Worm (Caenorhabditis elegans) whole organism, L2 larva: ENCODE data around the gene Y105C5B.3.

Experiments used
- C34F6.9 ChIP-seq: fragments of 150-350 bp; optimal IDR thresholded peaks from 2 replicates; lab custom pipeline; 2014; ENCODE audit warnings: missing biosample characterization, missing genetic modification characterization
- F13H6.1 ChIP-seq: sonication (generic microtip); optimal IDR thresholded peaks from 2 replicates; lab custom pipeline; 2016; ENCODE audit warnings: missing genetic modification characterization, missing compliant biosample characterization
- R02D3.7 ChIP-seq: fragments of 150-350 bp; optimal IDR thresholded peaks from 2 replicates; lab custom pipeline; 2014; ENCODE audit warnings: missing biosample characterization, missing genetic modification characterization
- alr-1 ChIP-seq: fragments of 150-350 bp; optimal IDR thresholded peaks from 2 replicates; lab custom pipeline; 2014; ENCODE audit warnings: missing biosample characterization, missing genetic modification characterization
- aly-2 ChIP-seq: fragments of 150-350 bp; optimal IDR thresholded peaks from 2 replicates; lab custom pipeline; 2014; ENCODE audit warnings: missing biosample characterization, missing genetic modification characterization
- blmp-1 ChIP-seq: sonication (generic microtip); optimal IDR thresholded peaks from 2 replicates; lab custom pipeline; 2017; ENCODE audit warnings: missing genetic modification characterization, mild to moderate bottlenecking, missing compliant biosample characterization, antibody characterized with exemption, moderate library complexity; ENCODE audit not compliant: insufficient read depth
- ceh-16 ChIP-seq: fragments of 150-350 bp; optimal IDR thresholded peaks from 2 replicates; lab custom pipeline; 2014; ENCODE audit warnings: missing biosample characterization, missing genetic modification characterization
- ceh-82 ChIP-seq: fragments of 150-350 bp; optimal IDR thresholded peaks from 2 replicates; lab custom pipeline; 2014; ENCODE audit warnings: missing biosample characterization, missing genetic modification characterization
- crh-2 ChIP-seq: sonication (generic microtip); optimal IDR thresholded peaks from 2 replicates; lab custom pipeline; 2017; ENCODE audit warnings: missing biosample characterization, missing genetic modification characterization
- egl-27 ChIP-seq: sonication (generic microtip); optimal IDR thresholded peaks from 3 replicates; lab custom pipeline; 2017; ENCODE audit warnings: missing biosample characterization, missing genetic modification reagents, missing genetic modification characterization
- elt-3 ChIP-seq: sonication (generic microtip); optimal IDR thresholded peaks from 2 replicates; lab custom pipeline; 2017; ENCODE audit warnings: missing biosample characterization, missing genetic modification characterization
- fos-1 ChIP-seq: fragments of 150-350 bp; optimal IDR thresholded peaks from 2 replicates; lab custom pipeline; 2014; ENCODE audit warnings: missing biosample characterization, missing genetic modification characterization
- gmeb-1 ChIP-seq: fragments of 150-350 bp; optimal IDR thresholded peaks from 2 replicates; lab custom pipeline; 2014; ENCODE audit warnings: missing biosample characterization, missing genetic modification characterization
- lin-13 ChIP-seq: fragments of 150-350 bp; optimal IDR thresholded peaks from 2 replicates; lab custom pipeline; 2014; ENCODE audit warnings: missing biosample characterization, missing genetic modification reagents, missing genetic modification characterization
- lin-39 ChIP-seq: fragments of 150-350 bp; optimal IDR thresholded peaks from 2 replicates; lab custom pipeline; 2014; ENCODE audit warnings: missing biosample characterization, missing genetic modification reagents, missing genetic modification characterization
- lsy-2 ChIP-seq, 2 experiments: fragments of 150-350 bp in 1 of 2; sonication (generic microtip) in 1 of 2; optimal IDR thresholded peaks; 2 replicates each; lab custom pipeline; 2014 to 2017; ENCODE audit warnings: missing biosample characterization in 2 of 2, missing genetic modification characterization in 2 of 2
- mab-5 ChIP-seq: fragments of 150-350 bp; optimal IDR thresholded peaks from 2 replicates; lab custom pipeline; 2014; ENCODE audit warnings: missing biosample characterization, missing genetic modification characterization
- mbf-1 ChIP-seq: sonication (generic microtip); optimal IDR thresholded peaks from 2 replicates; lab custom pipeline; 2017; ENCODE audit warnings: missing biosample characterization, missing genetic modification characterization
- mdl-1 ChIP-seq, 2 experiments: fragments of 150-350 bp in 1 of 2; sonication (generic microtip) in 1 of 2; optimal IDR thresholded peaks; 2 replicates each; lab custom pipeline; 2017; ENCODE audit warnings: missing biosample characterization in 2 of 2, missing genetic modification characterization in 2 of 2
- nhr-10 ChIP-seq: sonication (generic microtip); optimal IDR thresholded peaks from 2 replicates; lab custom pipeline; 2017; ENCODE audit warnings: missing biosample characterization, missing genetic modification characterization
- nhr-12 ChIP-seq: fragments of 150-350 bp; optimal IDR thresholded peaks from 2 replicates; lab custom pipeline; 2014; ENCODE audit warnings: missing biosample characterization, missing genetic modification characterization
- nhr-23 ChIP-seq: fragments of 150-350 bp; optimal IDR thresholded peaks from 2 replicates; lab custom pipeline; 2014; ENCODE audit warnings: missing biosample characterization, missing genetic modification reagents, missing genetic modification characterization
- nhr-237 ChIP-seq: fragments of 150-350 bp; optimal IDR thresholded peaks from 2 replicates; lab custom pipeline; 2014; ENCODE audit warnings: missing biosample characterization, missing genetic modification characterization
- nhr-25 ChIP-seq: fragments of 150-350 bp; sonication (generic microtip); optimal IDR thresholded peaks from 3 replicates; lab custom pipeline; 2014; ENCODE audit warnings: missing biosample characterization, missing genetic modification characterization
- nhr-77 ChIP-seq: fragments of 150-350 bp; optimal IDR thresholded peaks from 2 replicates; lab custom pipeline; 2014; ENCODE audit warnings: missing biosample characterization, missing genetic modification characterization
- peb-1 ChIP-seq: fragments of 150-350 bp; optimal IDR thresholded peaks from 2 replicates; lab custom pipeline; 2014; ENCODE audit warnings: missing biosample characterization, missing genetic modification characterization
- skn-1 ChIP-seq: sonication (generic microtip); optimal IDR thresholded peaks from 2 replicates; lab custom pipeline; 2017; ENCODE audit warnings: missing biosample characterization, missing genetic modification characterization
- sma-9 ChIP-seq, 2 experiments: fragments of 150-350 bp in 1 of 2; sonication (generic microtip) in 1 of 2; optimal IDR thresholded peaks; 2 replicates each; lab custom pipeline; 2014 to 2016; ENCODE audit warnings: missing genetic modification characterization in 2 of 2, mild to moderate bottlenecking in 1 of 2, missing biosample characterization in 1 of 2, missing compliant biosample characterization in 1 of 2, missing genetic modification reagents in 1 of 2, moderate library complexity in 1 of 2
- snpc-4 ChIP-seq: fragments of 150-350 bp; optimal IDR thresholded peaks from 2 replicates; lab custom pipeline; 2014; ENCODE audit warnings: missing biosample characterization, missing genetic modification characterization
- unc-39 ChIP-seq: fragments of 150-350 bp; optimal IDR thresholded peaks from 2 replicates; lab custom pipeline; 2014; ENCODE audit warnings: missing biosample characterization, missing genetic modification characterization
- unc-62 ChIP-seq: fragments of 150-350 bp; optimal IDR thresholded peaks from 2 replicates; lab custom pipeline; 2014; ENCODE audit warnings: missing biosample characterization, missing genetic modification reagents, missing genetic modification characterization
- zag-1 ChIP-seq: fragments of 150-350 bp; optimal IDR thresholded peaks from 2 replicates; lab custom pipeline; 2014; ENCODE audit warnings: missing biosample characterization, missing genetic modification characterization

Gene Y105C5B.3

ce11 chrIV:15850647-15851046 is 33.4 kb upstream of the Y105C5B.3 start:
- no peak for TF ChIP-seq nhr-10 (tag; lab: Kevin White, UChicago)
- TF ChIP-seq alr-1 (tag; lab: Kevin White, UChicago), result no peak
- no peak for TF ChIP-seq aly-2 (tag; lab: Kevin White, UChicago)
- TF ChIP-seq fos-1, result no peak
- TF ChIP-seq nhr-25 (tag; lab: Kevin White, UChicago), result no peak
- no peak for TF ChIP-seq mbf-1 (tag; lab: Kevin White, UChicago)
- TF ChIP-seq snpc-4 (tag; lab: Kevin White, UChicago), result no peak
- no peak for TF ChIP-seq unc-62 (GFP tag; lab: Kevin White, UChicago)
- no peak for TF ChIP-seq peb-1 (tag; lab: Kevin White, UChicago)
- no peak for TF ChIP-seq nhr-237 (tag; lab: Kevin White, UChicago)
- TF ChIP-seq sma-9 (GFP tag; optimal IDR thresholded peaks at IDR 0.05; lab: Kevin White, UChicago), result no peak
- TF ChIP-seq sma-9 (tag; optimal IDR thresholded peaks at IDR 0.05; lab: Kevin White, UChicago), result no peak

- TF ChIP-seq snpc-4 (tag; lab: Kevin White, UChicago) (peak; percentile 77), unc-39 (tag; lab: Kevin White, UChicago) (no peak)
Observed at ce11 chrIV:15852875-15853793, 30.9 kb upstream of the Y105C5B.3 start.

ce11 chrIV:15853820-15854426 is 30.1 kb upstream of the Y105C5B.3 start:
- TF ChIP-seq aly-2 (tag; lab: Kevin White, UChicago) (no peak), gmeb-1 (tag; lab: Kevin White, UChicago) (no peak), lin-13 (no peak), lsy-2 (tag; optimal IDR thresholded peaks at IDR 0.05; lab: Kevin White, UChicago) (no peak), unc-39 (tag; lab: Kevin White, UChicago) (no peak), crh-2 (tag; lab: Kevin White, UChicago) (no peak), nhr-23 (tag; lab: Kevin White, UChicago) (no peak), alr-1 (tag; lab: Kevin White, UChicago) (no peak), C34F6.9 (tag; lab: Kevin White, UChicago) (no peak), ceh-16 (no peak), zag-1 (tag; lab: Kevin White, UChicago) (no peak), nhr-10 (tag; lab: Kevin White, UChicago) (no peak)
- TF ChIP-seq, all 48 proteins: peak for 0

- TF ChIP-seq blmp-1 (tag; lab: Kevin White, UChicago) (no peak), R02D3.7 (no peak), lsy-2 (tag; optimal IDR thresholded peaks at IDR 0.05; lab: Kevin White, UChicago) (no peak), egl-27 (tag; lab: Kevin White, UChicago) (no peak), mab-5 (tag; lab: Kevin White, UChicago) (no peak), ceh-82 (tag; lab: Kevin White, UChicago) (no peak), mdl-1 (tag; optimal IDR thresholded peaks at IDR 0.05; lab: Kevin White, UChicago) (no peak), nhr-77 (tag; lab: Kevin White, UChicago) (no peak), lin-39 (tag; lab: Kevin White, UChicago) (no peak), unc-62 (GFP tag; lab: Kevin White, UChicago) (no peak), ceh-16 (no peak), skn-1 (tag; lab: Kevin White, UChicago) (no peak), nhr-12 (tag; lab: Kevin White, UChicago) (no peak), nhr-23 (tag; lab: Kevin White, UChicago) (no peak), mbf-1 (tag; lab: Kevin White, UChicago) (no peak), F13H6.1 (tag; lab: Kevin White, UChicago) (no peak), fos-1 (no peak), zag-1 (tag; lab: Kevin White, UChicago) (no peak), aly-2 (tag; lab: Kevin White, UChicago) (no peak), elt-3 (tag; lab: Kevin White, UChicago) (no peak)
Observed at ce11 chrIV:15861499-15861898, 22.5 kb upstream of the Y105C5B.3 start.
